Worm (Caenorhabditis elegans) whole organism, L1 larva: ENCODE data around the gene F10C2.3.

Experiments
- C16A3.4 ChIP-seq: fragments of 150-350 bp; optimal IDR thresholded peaks from 2 replicates; lab custom pipeline; 2014; ENCODE audit warnings: missing biosample characterization, missing genetic modification characterization
- F16B12.6 ChIP-seq: fragments of 150-350 bp; optimal IDR thresholded peaks from 2 replicates; lab custom pipeline; 2014; ENCODE audit warnings: missing biosample characterization, missing genetic modification characterization
- Y116A8C.19 ChIP-seq: sonication (generic microtip); optimal IDR thresholded peaks from 2 replicates; lab custom pipeline; 2016; ENCODE audit warnings: missing compliant biosample characterization, missing genetic modification characterization, borderline replicate concordance
- aha-1 ChIP-seq: fragments of 150-350 bp; optimal IDR thresholded peaks from 2 replicates; lab custom pipeline; 2014; ENCODE audit warnings: missing biosample characterization, missing genetic modification characterization
- alr-1 ChIP-seq: fragments of 200-800 bp; sonication (Bioruptor generic); optimal IDR thresholded peaks from 2 replicates; lab custom pipeline; 2018; ENCODE audit warnings: borderline replicate concordance, mild to moderate bottlenecking, missing genetic modification characterization, missing compliant biosample characterization
- ama-1 ChIP-seq: fragments of 150-350 bp; optimal IDR thresholded peaks from 2 replicates; lab custom pipeline; 2014
- blmp-1 ChIP-seq: fragments of 150-350 bp; optimal IDR thresholded peaks from 2 replicates; lab custom pipeline; 2014; ENCODE audit warnings: missing biosample characterization, missing genetic modification characterization
- ceh-63 ChIP-seq: fragments of 200-800 bp; sonication (Bioruptor generic); optimal IDR thresholded peaks from 2 replicates; lab custom pipeline; 2018; ENCODE audit warnings: mild to moderate bottlenecking, missing genetic modification characterization, missing compliant biosample characterization
- ceh-8 ChIP-seq: fragments of 200-800 bp; sonication (Bioruptor generic); optimal IDR thresholded peaks from 2 replicates; lab custom pipeline; 2018; ENCODE audit warnings: mild to moderate bottlenecking, missing genetic modification characterization, moderate library complexity, missing compliant biosample characterization
- ceh-82 ChIP-seq, 3 experiments: fragments of 150-350 bp in 1 of 3; sonication (generic microtip) in 2 of 3; optimal IDR thresholded peaks; 2 replicates each; lab custom pipeline; 2014 to 2017; ENCODE audit warnings: missing biosample characterization in 3 of 3, missing genetic modification characterization in 3 of 3
- dsc-1 ChIP-seq: sonication (generic microtip); optimal IDR thresholded peaks from 2 replicates; lab custom pipeline; 2016; ENCODE audit warnings: mild to moderate bottlenecking, missing genetic modification characterization, missing compliant biosample characterization
- efl-1 ChIP-seq, 4 experiments: fragments of 150-350 bp; optimal IDR thresholded peaks in 3 of 4; peaks in 1 of 4; 1 replicate in 1 of 4; 2 replicates in 3 of 4; lab custom pipeline; 2014; ENCODE audit warnings: missing biosample characterization in 2 of 4, missing genetic modification characterization in 2 of 4, missing genetic modification reagents in 2 of 4
- egl-27 ChIP-seq, 2 experiments: fragments of 150-350 bp in 1 of 2; sonication (generic microtip); optimal IDR thresholded peaks; 3 replicates each; lab custom pipeline; 2017 to 2018; ENCODE audit warnings: missing biosample characterization in 2 of 2, missing genetic modification characterization in 2 of 2, missing genetic modification reagents in 2 of 2
- elt-3 ChIP-seq, 6 experiments: fragments of 150-350 bp in 1 of 6; sonication (generic microtip); optimal IDR thresholded peaks; 2 replicates each; lab custom pipeline; 2017 to 2018; ENCODE audit warnings: missing biosample characterization in 6 of 6, missing genetic modification characterization in 6 of 6, inconsistent platforms in 1 of 6
- ets-5 ChIP-seq: fragments of 200-800 bp; sonication (Bioruptor generic); IDR thresholded peaks from 2 replicates; pipeline ENCODE4 v1.3.6; 2022; ENCODE audit warnings: missing genetic modification characterization, missing compliant biosample characterization
- fkh-10 ChIP-seq: sonication (generic microtip); optimal IDR thresholded peaks from 2 replicates; lab custom pipeline; 2017; ENCODE audit warnings: missing biosample characterization, missing genetic modification reagents, missing genetic modification characterization
- fkh-4 ChIP-seq: sonication (generic microtip); optimal IDR thresholded peaks from 2 replicates; lab custom pipeline; 2016; ENCODE audit warnings: missing compliant biosample characterization, missing genetic modification characterization, borderline replicate concordance
- fkh-8 ChIP-seq: sonication (generic microtip); optimal IDR thresholded peaks from 2 replicates; lab custom pipeline; 2016; ENCODE audit warnings: mild to moderate bottlenecking, missing genetic modification characterization, missing compliant biosample characterization
- grh-1 ChIP-seq: fragments of 200-800 bp; sonication (Bioruptor generic); IDR thresholded peaks from 2 replicates; pipeline ENCODE4 v1.3.6; 2022; ENCODE audit warnings: missing genetic modification reagents, missing genetic modification characterization, missing compliant biosample characterization
- hlh-17 ChIP-seq: fragments of 200-800 bp; sonication (Bioruptor generic); optimal IDR thresholded peaks from 2 replicates; lab custom pipeline; 2018; ENCODE audit warnings: missing genetic modification characterization, mild to moderate bottlenecking, missing compliant biosample characterization, moderate library complexity, borderline replicate concordance
- irx-1 ChIP-seq: sonication (generic microtip); optimal IDR thresholded peaks from 2 replicates; lab custom pipeline; 2016; ENCODE audit warnings: missing genetic modification characterization, missing compliant biosample characterization
- jun-1 ChIP-seq: fragments of 150-350 bp; optimal IDR thresholded peaks from 2 replicates; lab custom pipeline; 2014; ENCODE audit warnings: missing biosample characterization, missing genetic modification reagents, missing genetic modification characterization
- lin-13 ChIP-seq: fragments of 150-350 bp; optimal IDR thresholded peaks from 2 replicates; lab custom pipeline; 2014; ENCODE audit warnings: missing biosample characterization, missing genetic modification reagents, missing genetic modification characterization
- lin-14 ChIP-seq: fragments of 200-800 bp; sonication (Bioruptor generic); optimal IDR thresholded peaks from 2 replicates; lab custom pipeline; 2018; ENCODE audit warnings: mild to moderate bottlenecking, missing genetic modification characterization, moderate library complexity, missing compliant biosample characterization
- lin-15B ChIP-seq: fragments of 150-350 bp; sonication (generic microtip); optimal IDR thresholded peaks from 3 replicates; lab custom pipeline; 2014; ENCODE audit warnings: missing biosample characterization, missing genetic modification characterization
- lir-3 ChIP-seq: sonication (generic microtip); optimal IDR thresholded peaks from 2 replicates; lab custom pipeline; 2016; ENCODE audit warnings: mild to moderate bottlenecking, missing genetic modification characterization, moderate library complexity, missing compliant biosample characterization; ENCODE audit not compliant: poor library complexity
- mep-1 ChIP-seq: fragments of 150-350 bp; optimal IDR thresholded peaks from 2 replicates; lab custom pipeline; 2014; ENCODE audit warnings: missing biosample characterization, missing genetic modification characterization
- nhr-47 ChIP-seq: sonication (generic microtip); optimal IDR thresholded peaks from 2 replicates; lab custom pipeline; 2016; ENCODE audit warnings: mild to moderate bottlenecking, missing genetic modification characterization, moderate library complexity, missing compliant biosample characterization
- nhr-71 ChIP-seq: sonication (generic microtip); optimal IDR thresholded peaks from 2 replicates; lab custom pipeline; 2016; ENCODE audit warnings: mild to moderate bottlenecking, missing genetic modification characterization, moderate library complexity, missing compliant biosample characterization
- nhr-76 ChIP-seq: sonication (generic microtip); optimal IDR thresholded peaks from 2 replicates; lab custom pipeline; 2017; ENCODE audit warnings: missing biosample characterization, missing genetic modification characterization
- nhr-77 ChIP-seq: fragments of 150-350 bp; optimal IDR thresholded peaks from 2 replicates; lab custom pipeline; 2014; ENCODE audit warnings: missing biosample characterization, missing genetic modification characterization
- nhr-85 ChIP-seq: sonication (generic microtip); peaks from one replicate; lab custom pipeline; 2016; ENCODE audit warnings: missing genetic modification characterization, inconsistent platforms, missing compliant biosample characterization
- pag-3 ChIP-seq: sonication (generic microtip); optimal IDR thresholded peaks from 2 replicates; lab custom pipeline; 2017; ENCODE audit warnings: missing genetic modification characterization, mild to moderate bottlenecking, missing compliant biosample characterization, antibody characterized with exemption, borderline replicate concordance; ENCODE audit not compliant: insufficient read depth
- pax-3 ChIP-seq: fragments of 200-800 bp; sonication (Bioruptor generic); optimal IDR thresholded peaks from 2 replicates; lab custom pipeline; 2018; ENCODE audit warnings: mild to moderate bottlenecking, missing genetic modification characterization, moderate library complexity, missing compliant biosample characterization
- pqm-1 ChIP-seq: sonication (generic microtip); optimal IDR thresholded peaks from 3 replicates; lab custom pipeline; 2017; ENCODE audit warnings: missing biosample characterization, missing genetic modification characterization
- sup-37 ChIP-seq: fragments of 200-800 bp; sonication (Bioruptor generic); optimal IDR thresholded peaks from 2 replicates; lab custom pipeline; 2018; ENCODE audit warnings: mild to moderate bottlenecking, missing genetic modification characterization, missing compliant biosample characterization
- tlp-1 ChIP-seq: fragments of 150-350 bp; optimal IDR thresholded peaks from 2 replicates; lab custom pipeline; 2014; ENCODE audit warnings: missing biosample characterization, missing genetic modification characterization
- unc-86 ChIP-seq: sonication (generic microtip); optimal IDR thresholded peaks from 2 replicates; lab custom pipeline; 2016; ENCODE audit warnings: missing genetic modification characterization, missing compliant biosample characterization
- unc-98 ChIP-seq: fragments of 200-800 bp; sonication (Bioruptor generic); IDR thresholded peaks from 2 replicates; pipeline ENCODE4 v1.3.6; 2022; ENCODE audit warnings: missing genetic modification characterization, missing compliant biosample characterization
- vab-15 ChIP-seq: sonication (generic microtip); optimal IDR thresholded peaks from 2 replicates; lab custom pipeline; 2017; ENCODE audit warnings: missing genotype, mild to moderate bottlenecking, missing genetic modification characterization, missing compliant biosample characterization
- ztf-4 ChIP-seq: fragments of 150-350 bp; optimal IDR thresholded peaks from 2 replicates; lab custom pipeline; 2014; ENCODE audit warnings: missing biosample characterization, missing genetic modification characterization

F10C2.3 gene

DNA sequence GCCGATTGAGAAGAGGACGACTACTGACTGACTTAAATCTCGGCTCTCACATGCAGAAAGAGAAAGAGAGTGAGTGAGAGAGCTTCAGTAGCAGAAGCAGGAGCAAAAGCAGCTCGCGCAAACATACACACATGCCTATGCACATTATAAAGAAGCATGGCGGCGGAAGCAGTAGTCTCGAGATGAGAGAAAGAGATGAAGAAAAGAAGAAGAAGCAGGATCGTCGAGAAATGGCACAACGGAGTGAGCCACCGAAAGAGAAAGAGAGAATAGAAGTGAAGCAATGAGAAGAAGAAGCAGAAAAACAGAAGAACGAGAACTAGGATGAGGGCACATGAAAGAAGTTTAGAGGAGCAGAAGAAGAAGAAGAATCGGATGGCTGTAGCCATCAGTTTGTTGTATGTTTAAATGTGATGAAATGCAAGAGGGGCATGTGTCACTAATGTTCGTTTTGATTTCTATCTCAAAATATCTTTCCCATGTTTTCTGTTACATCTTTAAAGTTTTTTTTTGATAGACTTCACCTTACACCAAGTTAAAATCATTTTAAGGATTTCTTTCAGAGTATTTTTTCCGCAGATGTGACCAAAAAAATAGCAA, 6.9 kb downstream of the F10C2.3 start (continued):
- TF ChIP-seq ets-5 (GFP tag; lab: Robert Waterston, UW): no peak
- TF ChIP-seq blmp-1 (tag; lab: Kevin White, UChicago): no peak
- TF ChIP-seq fkh-8 (tag; lab: Kevin White, UChicago): peak; percentile 87
- peak; percentile 70 for TF ChIP-seq nhr-71 (tag; lab: Kevin White, UChicago)
- TF ChIP-seq C16A3.4 (tag; lab: Kevin White, UChicago): peak; percentile 29
- TF ChIP-seq vab-15: no peak
- no peak for TF ChIP-seq F16B12.6
- no peak for TF ChIP-seq lin-13 (GFP tag; lab: Kevin White, UChicago)
- TF ChIP-seq ztf-4: no peak
- no peak for TF ChIP-seq aha-1 (tag; lab: Kevin White, UChicago)
- no peak for TF ChIP-seq alr-1 (tag; lab: Kevin White, UChicago)
- TF ChIP-seq lir-3 (tag; lab: Kevin White, UChicago): no peak
- TF ChIP-seq nhr-76: no peak
- TF ChIP-seq unc-86 (tag; lab: Kevin White, UChicago): peak; percentile 38
- TF ChIP-seq hlh-17 (GFP tag; lab: Kevin White, UChicago): no peak
- TF ChIP-seq pax-3 (tag; lab: Kevin White, UChicago): peak; percentile 41
- TF ChIP-seq sup-37 (GFP tag; lab: Kevin White, UChicago): no peak
- TF ChIP-seq pqm-1: no peak
- no peak for TF ChIP-seq ama-1 (lab: Kevin White, UChicago)
- TF ChIP-seq fkh-4 (tag; lab: Kevin White, UChicago): no peak
- TF ChIP-seq elt-3 (tag; optimal IDR thresholded peaks at IDR 0.05; lab: Kevin White, UChicago): no peak
- peak; percentile 5 to 67 (median 25) for TF ChIP-seq ceh-82 (tag; optimal IDR thresholded peaks at IDR 0.05; lab: Kevin White, UChicago)
- no peak for TF ChIP-seq ceh-63
- TF ChIP-seq tlp-1 (tag; lab: Kevin White, UChicago): no peak
- TF ChIP-seq unc-98 (GFP tag; lab: Robert Waterston, UW): no peak
- TF ChIP-seq fkh-10 (GFP tag; lab: Kevin White, UChicago): peak; percentile 93
- TF ChIP-seq lin-15B (tag; lab: Kevin White, UChicago): no peak
- TF ChIP-seq ceh-8 (GFP tag; lab: Kevin White, UChicago): no peak
- peak; percentile 71 for TF ChIP-seq mep-1 (tag; lab: Kevin White, UChicago)
- no peak for TF ChIP-seq egl-27 (tag; optimal IDR thresholded peaks at IDR 0.05; lab: Kevin White, UChicago)
- TF ChIP-seq Y116A8C.19 (tag; lab: Kevin White, UChicago): no peak

DNA sequence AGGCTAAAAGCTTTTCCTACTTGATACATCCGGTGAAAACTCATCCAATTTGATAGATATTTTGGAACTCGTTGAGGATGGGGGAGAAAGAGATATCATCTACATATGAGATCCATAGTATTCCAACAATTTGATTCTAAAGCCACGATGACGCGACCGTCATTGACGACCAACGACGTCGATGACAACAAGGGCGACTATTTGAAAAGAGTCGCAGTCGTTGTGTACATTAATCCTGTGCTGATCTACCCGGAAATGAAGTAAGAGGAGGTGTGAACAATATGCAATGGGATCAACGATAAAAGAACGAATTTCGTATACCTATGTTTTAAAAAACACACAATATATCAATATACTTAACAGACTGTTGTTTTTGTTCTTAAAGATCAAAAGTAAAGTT, 8.0 kb downstream of the F10C2.3 start:
- TF ChIP-seq dsc-1 (tag; lab: Kevin White, UChicago) (peak; percentile 73), lin-13 (GFP tag; lab: Kevin White, UChicago) (no peak), nhr-47 (tag; lab: Kevin White, UChicago) (no peak), irx-1 (no peak), pag-3 (tag; lab: Kevin White, UChicago) (no peak), fkh-8 (tag; lab: Kevin White, UChicago) (peak; percentile 61), jun-1 (no peak), pqm-1 (no peak), nhr-85 (tag; lab: Kevin White, UChicago) (no peak), grh-1 (no peak), lin-14 (GFP tag; lab: Kevin White, UChicago) (peak; percentile 16), nhr-77 (tag; lab: Kevin White, UChicago) (no peak), efl-1 (optimal IDR thresholded peaks at IDR 0.05; lab: Kevin White, UChicago) (no peak), efl-1 (GFP tag; optimal IDR thresholded peaks at IDR 0.05 in 1 of 2; lab: Kevin White, UChicago) (peak in 1 of 2 experiments; percentile 16)
